Worm (Caenorhabditis elegans): ENCODE results near the gene pgph-3.
A peak's percentile ranks its signal among the peaks of the same experiment; 100 is the strongest.

Gene pgph-3

DNA sequence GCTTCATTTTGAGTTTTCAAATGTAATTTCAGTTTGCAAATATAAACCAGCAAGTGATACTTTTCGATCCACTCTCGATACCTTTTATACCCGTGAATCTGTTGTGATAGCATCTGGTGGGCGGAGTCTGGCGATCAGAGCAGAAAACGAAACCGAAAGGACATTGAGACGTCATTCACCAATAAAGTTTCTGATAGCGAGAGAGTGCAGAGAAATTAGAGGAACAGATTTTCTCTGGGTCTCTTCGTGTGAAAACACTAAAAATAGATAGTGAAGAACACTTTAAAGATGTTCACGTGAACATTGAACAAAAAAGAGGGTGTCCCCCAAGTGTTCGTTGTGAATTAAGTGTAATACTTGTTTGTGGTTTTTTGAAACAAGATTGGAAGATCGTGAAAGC lies at the start of gene pgph-3:
Gene pgph-3 (minus strand): TSS at position 60 of the 400 bp plus-strand sequence.
- TF ChIP-seq ztf-23 (GFP tag; IDR thresholded peaks at IDR 0.05) (no peak), klf-2 (GFP tag; conservative IDR thresholded peaks at IDR 0.05) (no peak), med-1 (GFP tag; optimal IDR thresholded peaks at IDR 0.05; ENCODE audit: insufficient read depth) (no peak), ztf-29 (GFP tag; IDR thresholded peaks at IDR 0.05) (no peak), flt-1 (GFP tag; IDR thresholded peaks at IDR 0.05) (no peak)

DNA sequence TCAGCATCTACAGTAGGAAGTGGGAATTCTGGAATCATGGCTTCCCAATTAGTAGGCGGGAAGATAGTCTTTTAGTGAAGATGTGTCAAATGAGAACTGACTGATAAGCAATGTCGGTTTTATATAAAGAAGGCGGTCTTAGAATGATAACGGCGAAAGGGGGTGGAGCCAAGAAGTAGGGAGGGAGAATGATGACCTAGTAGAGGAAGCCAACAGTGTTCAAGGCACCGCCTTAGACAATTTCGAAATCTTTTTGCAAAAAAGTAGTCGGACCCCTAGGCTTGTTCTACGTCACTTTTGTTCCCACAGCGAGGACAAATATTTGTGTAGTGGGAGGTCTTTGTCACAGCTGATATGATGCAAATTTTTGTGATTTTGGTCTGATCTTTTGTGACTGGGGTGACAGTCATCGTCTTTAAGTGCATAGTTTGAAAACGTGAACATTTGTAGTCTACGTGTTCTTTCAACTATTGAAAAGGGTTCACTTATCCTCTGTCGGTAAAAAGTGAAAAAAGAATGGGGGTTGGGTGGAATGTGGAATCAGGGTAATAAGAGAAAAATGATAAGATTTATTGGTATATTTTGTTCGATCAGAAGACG lies 49.5 kb upstream of the pgph-3 start, which contains the start of gene ZC250.4:
Gene ZC250.4 (minus strand): TSS at position 78 of the 600 bp plus-strand sequence.
- TF ChIP-seq med-1 (GFP tag; optimal IDR thresholded peaks at IDR 0.05; ENCODE audit: insufficient read depth) (no peak), ztf-29 (GFP tag; IDR thresholded peaks at IDR 0.05) (no peak), tab-1 (GFP tag; IDR thresholded peaks at IDR 0.05) (no peak), ztf-23 (GFP tag; IDR thresholded peaks at IDR 0.05) (no peak), ref-1 (GFP tag; conservative IDR thresholded peaks at IDR 0.05) (no peak), T22C8.4 (GFP tag; IDR thresholded peaks at IDR 0.05) (no peak)

DNA sequence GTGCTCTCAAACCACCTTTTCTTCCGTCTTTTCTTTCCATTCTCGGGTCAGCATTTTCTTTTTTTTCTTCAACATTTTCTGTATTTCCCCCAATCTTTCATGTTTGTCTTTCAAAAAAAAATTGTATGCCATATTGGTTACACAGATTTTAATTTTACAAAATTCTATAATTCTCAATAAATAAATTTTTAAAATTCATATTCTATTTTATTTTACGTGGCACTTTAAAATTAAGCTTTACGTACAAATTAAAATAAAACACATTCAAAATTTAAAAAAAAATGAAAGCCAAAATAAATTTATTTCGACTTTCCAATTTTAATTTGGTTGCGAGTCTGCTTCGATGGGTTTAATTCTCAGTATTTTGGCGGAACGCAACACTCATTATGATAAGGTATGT lies 41.8 kb upstream of the pgph-3 start, which contains the start of gene ZC250.5:
Gene ZC250.5 (plus strand): TSS at position 301 of the 400 bp plus-strand sequence.
- TF ChIP-seq flt-1 (GFP tag; IDR thresholded peaks at IDR 0.05), result no peak
- TF ChIP-seq T22C8.4 (GFP tag; IDR thresholded peaks at IDR 0.05), result no peak
- no peak for TF ChIP-seq klf-2 (GFP tag; conservative IDR thresholded peaks at IDR 0.05)
- no peak for TF ChIP-seq med-1 (GFP tag; optimal IDR thresholded peaks at IDR 0.05; ENCODE audit: insufficient read depth)
- no peak for TF ChIP-seq ref-1 (GFP tag; conservative IDR thresholded peaks at IDR 0.05)
- TF ChIP-seq tab-1 (GFP tag; IDR thresholded peaks at IDR 0.05), result no peak
- TF ChIP-seq ztf-29 (GFP tag; IDR thresholded peaks at IDR 0.05), result no peak
- TF ChIP-seq ztf-23 (GFP tag; IDR thresholded peaks at IDR 0.05), result no peak
- no peak for TF ChIP-seq cog-1 (tag; optimal IDR thresholded peaks at IDR 0.05)

DNA sequence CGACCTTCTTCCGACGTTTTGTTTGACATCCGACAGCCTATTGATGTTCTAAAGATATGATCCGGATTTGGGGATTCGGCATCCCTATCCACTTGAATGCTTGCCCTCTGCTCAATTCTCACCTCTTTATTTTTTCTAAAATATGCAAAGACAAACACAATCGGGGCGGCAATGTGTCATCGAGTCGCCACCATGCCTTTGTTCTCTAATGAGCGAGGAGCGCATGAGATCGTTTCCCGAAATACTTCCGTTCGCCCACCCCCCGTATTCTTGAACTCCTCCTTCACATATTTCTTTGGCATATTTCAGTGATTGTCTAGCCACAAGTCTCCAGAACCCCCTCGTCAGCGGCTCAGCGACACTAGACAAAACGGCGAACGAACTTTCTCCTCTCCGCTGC lies 35.7 kb upstream of the pgph-3 start, which contains the start of gene cyn-17:
Gene cyn-17 (plus strand): TSS at position 301 of the 400 bp plus-strand sequence.
- no peak for TF ChIP-seq tab-1 (GFP tag; IDR thresholded peaks at IDR 0.05)
- TF ChIP-seq med-1 (GFP tag; optimal IDR thresholded peaks at IDR 0.05; ENCODE audit: insufficient read depth), result no peak
- no peak for TF ChIP-seq cog-1 (tag; optimal IDR thresholded peaks at IDR 0.05)
- TF ChIP-seq ref-1 (GFP tag; conservative IDR thresholded peaks at IDR 0.05), result no peak
- TF ChIP-seq ztf-23 (GFP tag; IDR thresholded peaks at IDR 0.05), result no peak
- TF ChIP-seq T22C8.4 (GFP tag; IDR thresholded peaks at IDR 0.05), result no peak
- no peak for TF ChIP-seq flt-1 (GFP tag; IDR thresholded peaks at IDR 0.05)
- TF ChIP-seq ztf-29 (GFP tag; IDR thresholded peaks at IDR 0.05), result no peak
- no peak for TF ChIP-seq klf-2 (GFP tag; conservative IDR thresholded peaks at IDR 0.05)

DNA sequence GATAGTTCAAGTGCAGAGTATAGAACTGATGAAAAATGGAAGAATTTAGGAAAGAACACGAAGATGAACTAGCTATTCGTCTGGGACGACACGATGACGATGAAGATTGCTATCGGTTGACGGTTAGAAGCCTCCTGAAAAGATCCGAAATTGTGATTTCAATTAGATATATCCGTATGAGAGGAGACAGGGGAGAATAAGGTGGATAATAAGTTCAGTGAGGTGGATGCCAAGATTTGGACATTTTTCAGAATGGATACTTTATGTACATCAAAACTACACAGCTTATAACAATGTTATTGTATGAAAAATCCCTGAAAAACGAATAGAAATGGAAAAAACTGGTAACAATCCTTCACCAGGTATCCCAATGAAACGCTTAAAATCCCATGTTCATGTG lies 34.5 kb upstream of the pgph-3 start, which contains the start of gene nstp-3:
Gene nstp-3 (minus strand): TSS at position 101 of the 400 bp plus-strand sequence.
- TF ChIP-seq cog-1 (tag; optimal IDR thresholded peaks at IDR 0.05) (no peak), klf-2 (GFP tag; conservative IDR thresholded peaks at IDR 0.05) (no peak), med-1 (GFP tag; optimal IDR thresholded peaks at IDR 0.05; ENCODE audit: insufficient read depth) (no peak), flt-1 (GFP tag; IDR thresholded peaks at IDR 0.05) (no peak), T22C8.4 (GFP tag; IDR thresholded peaks at IDR 0.05) (no peak), ref-1 (GFP tag; conservative IDR thresholded peaks at IDR 0.05) (no peak), ztf-23 (GFP tag; IDR thresholded peaks at IDR 0.05) (no peak), ztf-29 (GFP tag; IDR thresholded peaks at IDR 0.05) (no peak), tab-1 (GFP tag; IDR thresholded peaks at IDR 0.05) (no peak)

DNA sequence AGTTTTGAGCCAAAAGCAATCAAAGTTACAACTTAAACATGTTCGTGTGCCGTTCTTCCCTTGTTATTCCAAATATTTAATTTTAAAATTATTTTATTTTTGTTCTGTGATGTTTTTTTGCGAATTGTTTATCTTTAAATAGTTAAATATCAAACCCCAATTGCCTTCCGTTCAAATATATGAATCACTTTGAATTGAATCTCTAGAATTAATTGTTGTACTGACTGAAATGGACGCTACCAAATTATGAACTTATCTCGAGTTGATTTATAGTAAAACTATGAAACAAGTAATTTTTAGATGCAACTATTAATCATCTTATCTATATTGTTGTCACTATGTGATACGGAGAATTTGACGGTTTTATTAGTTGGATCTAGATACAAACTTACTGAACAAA lies 28.4 kb upstream of the pgph-3 start, which contains the start of gene ZC250.2:
Gene ZC250.2 (plus strand): TSS at position 301 of the 400 bp plus-strand sequence.
- TF ChIP-seq ztf-29 (GFP tag; IDR thresholded peaks at IDR 0.05) (no peak), ztf-23 (GFP tag; IDR thresholded peaks at IDR 0.05) (no peak), med-1 (GFP tag; optimal IDR thresholded peaks at IDR 0.05; ENCODE audit: insufficient read depth) (no peak), ref-1 (GFP tag; conservative IDR thresholded peaks at IDR 0.05) (no peak), T22C8.4 (GFP tag; IDR thresholded peaks at IDR 0.05) (no peak), klf-2 (GFP tag; conservative IDR thresholded peaks at IDR 0.05) (no peak), tab-1 (GFP tag; IDR thresholded peaks at IDR 0.05) (no peak), cog-1 (tag; optimal IDR thresholded peaks at IDR 0.05) (no peak), flt-1 (GFP tag; IDR thresholded peaks at IDR 0.05) (no peak)

- no peak for TF ChIP-seq T22C8.4 (GFP tag; IDR thresholded peaks at IDR 0.05)
- TF ChIP-seq tab-1 (GFP tag; IDR thresholded peaks at IDR 0.05), result no peak
- peak; percentile 33 for TF ChIP-seq cog-1 (tag; optimal IDR thresholded peaks at IDR 0.05)
- TF ChIP-seq klf-2 (GFP tag; conservative IDR thresholded peaks at IDR 0.05), result no peak
- TF ChIP-seq ztf-29 (GFP tag; IDR thresholded peaks at IDR 0.05), result no peak
- TF ChIP-seq flt-1 (GFP tag; IDR thresholded peaks at IDR 0.05), result no peak; the same call in none of the 2 replicates
- no peak for TF ChIP-seq ref-1 (GFP tag; conservative IDR thresholded peaks at IDR 0.05)
- no peak for TF ChIP-seq med-1 (GFP tag; optimal IDR thresholded peaks at IDR 0.05; ENCODE audit: insufficient read depth)
- TF ChIP-seq ztf-23 (GFP tag; IDR thresholded peaks at IDR 0.05), result peak; percentile 79
Observed at ce11 chrV:5790497-5791280, 27.0 kb upstream of the pgph-3 start, which contains the start of the genes nhr-142 and F44E7.9. Gene nhr-142, minus strand, starts transcription at chrV:5790553. Gene F44E7.9, plus strand, starts transcription at chrV:5791230.

DNA sequence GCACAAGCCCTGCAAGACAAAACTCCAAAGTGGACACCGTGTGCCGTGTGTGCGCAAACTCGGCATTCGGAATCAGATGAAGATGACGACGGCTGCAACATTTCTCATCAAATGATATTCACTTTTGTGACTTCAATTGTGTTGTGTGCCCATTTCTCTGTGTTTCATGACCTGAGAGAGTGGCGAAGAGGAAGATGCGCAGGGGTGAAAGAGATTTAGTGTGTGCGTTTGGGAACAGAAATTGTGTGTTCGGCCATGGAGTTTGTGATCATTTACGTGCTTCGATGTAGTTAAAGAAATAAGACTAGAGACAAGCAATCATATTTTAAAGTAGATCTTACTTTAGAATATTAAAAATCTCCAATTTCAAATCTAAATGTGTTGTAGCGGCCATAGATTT lies 25.0 kb upstream of the pgph-3 start:
- TF ChIP-seq klf-2 (GFP tag; conservative IDR thresholded peaks at IDR 0.05), result no peak
- TF ChIP-seq ref-1 (GFP tag; conservative IDR thresholded peaks at IDR 0.05), result no peak
- TF ChIP-seq ztf-29 (GFP tag; IDR thresholded peaks at IDR 0.05), result no peak
- TF ChIP-seq ztf-23 (GFP tag; IDR thresholded peaks at IDR 0.05), result no peak
- no peak for TF ChIP-seq T22C8.4 (GFP tag; IDR thresholded peaks at IDR 0.05)
- no peak for TF ChIP-seq cog-1 (tag; optimal IDR thresholded peaks at IDR 0.05)
- TF ChIP-seq med-1 (GFP tag; optimal IDR thresholded peaks at IDR 0.05; ENCODE audit: insufficient read depth), result no peak
- no peak for TF ChIP-seq flt-1 (GFP tag; IDR thresholded peaks at IDR 0.05)
- TF ChIP-seq tab-1 (GFP tag; IDR thresholded peaks at IDR 0.05), result no peak

DNA sequence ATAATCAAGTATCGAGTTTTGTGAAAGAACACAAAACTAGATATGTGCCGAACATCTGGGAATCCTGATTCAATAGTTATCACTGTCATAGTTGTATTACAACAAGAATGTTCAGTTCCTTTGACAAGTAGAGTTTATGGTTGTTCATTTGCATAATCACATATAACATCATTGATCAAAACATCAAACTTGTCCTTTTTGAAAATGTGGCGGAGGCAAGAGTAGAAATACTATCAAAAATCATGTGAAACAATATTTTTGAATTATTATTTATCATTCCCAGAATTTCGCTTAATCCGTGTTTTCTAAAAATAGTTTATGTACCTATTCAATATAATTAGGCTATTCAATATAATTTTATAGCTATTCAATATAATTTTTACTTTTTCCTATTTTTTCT lies 21.7 kb upstream of the pgph-3 start, which contains the start of gene F44E7.7:
Gene F44E7.7 (minus strand): TSS at position 101 of the 400 bp plus-strand sequence.
- TF ChIP-seq med-1 (GFP tag; optimal IDR thresholded peaks at IDR 0.05; ENCODE audit: insufficient read depth) (no peak), ref-1 (GFP tag; conservative IDR thresholded peaks at IDR 0.05) (no peak), cog-1 (tag; optimal IDR thresholded peaks at IDR 0.05) (no peak), klf-2 (GFP tag; conservative IDR thresholded peaks at IDR 0.05) (no peak), ztf-23 (GFP tag; IDR thresholded peaks at IDR 0.05) (no peak), T22C8.4 (GFP tag; IDR thresholded peaks at IDR 0.05) (no peak), ztf-29 (GFP tag; IDR thresholded peaks at IDR 0.05) (no peak), tab-1 (GFP tag; IDR thresholded peaks at IDR 0.05) (no peak), flt-1 (GFP tag; IDR thresholded peaks at IDR 0.05) (no peak)

Measured in whole organism, midembryonic.